Worm (Caenorhabditis elegans) whole organism, L1 larva: ENCODE measurements around the gene F23A7.3.
A peak's percentile ranks its signal among the peaks of the same experiment; 100 is the strongest.

Source experiments
- C16A3.4 ChIP-seq: fragments of 150-350 bp; optimal IDR thresholded peaks from 2 replicates; lab custom pipeline; 2014; ENCODE audit warnings: missing biosample characterization, missing genetic modification characterization
- C34B4.2 ChIP-seq: sonication (generic microtip); optimal IDR thresholded peaks from 2 replicates; lab custom pipeline; 2017; ENCODE audit warnings: mild to moderate bottlenecking, missing genetic modification characterization, missing compliant biosample characterization
- aha-1 ChIP-seq: fragments of 150-350 bp; optimal IDR thresholded peaks from 2 replicates; lab custom pipeline; 2014; ENCODE audit warnings: missing biosample characterization, missing genetic modification characterization
- ama-1 ChIP-seq: fragments of 150-350 bp; optimal IDR thresholded peaks from 2 replicates; lab custom pipeline; 2014
- blmp-1 ChIP-seq: fragments of 150-350 bp; optimal IDR thresholded peaks from 2 replicates; lab custom pipeline; 2014; ENCODE audit warnings: missing biosample characterization, missing genetic modification characterization
- ceh-88 ChIP-seq: fragments of 200-800 bp; sonication (Bioruptor generic); IDR thresholded peaks from 2 replicates; pipeline ENCODE4 v1.3.6; 2022; ENCODE audit warnings: missing genetic modification characterization, missing compliant biosample characterization
- ceh-90 ChIP-seq: sonication (generic microtip); optimal IDR thresholded peaks from 2 replicates; lab custom pipeline; 2016; ENCODE audit warnings: missing genetic modification characterization, missing compliant biosample characterization
- efl-1 ChIP-seq, 4 experiments: fragments of 150-350 bp; optimal IDR thresholded peaks in 3 of 4; peaks in 1 of 4; 1 replicate in 1 of 4; 2 replicates in 3 of 4; lab custom pipeline; 2014; ENCODE audit warnings: missing biosample characterization in 2 of 4, missing genetic modification characterization in 2 of 4, missing genetic modification reagents in 2 of 4
- egl-13 ChIP-seq: sonication (generic microtip); optimal IDR thresholded peaks from 2 replicates; lab custom pipeline; 2016; ENCODE audit warnings: missing genotype, missing genetic modification reagents, missing genetic modification characterization, missing compliant biosample characterization
- elt-3 ChIP-seq, 6 experiments: fragments of 150-350 bp in 1 of 6; sonication (generic microtip); optimal IDR thresholded peaks; 2 replicates each; lab custom pipeline; 2017 to 2018; ENCODE audit warnings: missing biosample characterization in 6 of 6, missing genetic modification characterization in 6 of 6, inconsistent platforms in 1 of 6
- ets-5 ChIP-seq: fragments of 200-800 bp; sonication (Bioruptor generic); IDR thresholded peaks from 2 replicates; pipeline ENCODE4 v1.3.6; 2022; ENCODE audit warnings: missing genetic modification characterization, missing compliant biosample characterization
- hlh-17 ChIP-seq: fragments of 200-800 bp; sonication (Bioruptor generic); optimal IDR thresholded peaks from 2 replicates; lab custom pipeline; 2018; ENCODE audit warnings: missing genetic modification characterization, mild to moderate bottlenecking, missing compliant biosample characterization, moderate library complexity, borderline replicate concordance
- hpl-2 ChIP-seq: fragments of 150-350 bp; optimal IDR thresholded peaks from 2 replicates; lab custom pipeline; 2014; ENCODE audit warnings: missing biosample characterization, missing genetic modification reagents, missing genetic modification characterization
- irx-1 ChIP-seq: sonication (generic microtip); optimal IDR thresholded peaks from 2 replicates; lab custom pipeline; 2016; ENCODE audit warnings: missing genetic modification characterization, missing compliant biosample characterization
- lin-14 ChIP-seq: fragments of 200-800 bp; sonication (Bioruptor generic); optimal IDR thresholded peaks from 2 replicates; lab custom pipeline; 2018; ENCODE audit warnings: mild to moderate bottlenecking, missing genetic modification characterization, moderate library complexity, missing compliant biosample characterization
- lin-35 ChIP-seq, 2 experiments: fragments of 150-350 bp; optimal IDR thresholded peaks; 2 replicates each; lab custom pipeline; 2014; ENCODE audit warnings: missing biosample characterization in 2 of 2, missing genetic modification characterization in 2 of 2, missing genetic modification reagents in 2 of 2
- lin-39 ChIP-seq: fragments of 150-350 bp; optimal IDR thresholded peaks from 2 replicates; lab custom pipeline; 2014; ENCODE audit warnings: missing biosample characterization, missing genetic modification reagents, missing genetic modification characterization
- lir-3 ChIP-seq: sonication (generic microtip); optimal IDR thresholded peaks from 2 replicates; lab custom pipeline; 2016; ENCODE audit warnings: mild to moderate bottlenecking, missing genetic modification characterization, moderate library complexity, missing compliant biosample characterization; ENCODE audit not compliant: poor library complexity
- lsy-2 ChIP-seq, 2 experiments: fragments of 150-350 bp; optimal IDR thresholded peaks; 2 replicates each; lab custom pipeline; 2014; ENCODE audit warnings: missing biosample characterization in 2 of 2, missing genetic modification characterization in 2 of 2
- mab-9 ChIP-seq: fragments of 200-800 bp; sonication (Bioruptor generic); IDR thresholded peaks from 2 replicates; pipeline ENCODE4 v1.3.6; 2022; ENCODE audit warnings: missing genetic modification reagents, missing genetic modification characterization, missing compliant biosample characterization
- mdl-1 ChIP-seq, 2 experiments: fragments of 150-350 bp; optimal IDR thresholded peaks; 2 replicates each; lab custom pipeline; 2014 to 2017; ENCODE audit warnings: missing biosample characterization in 2 of 2, missing genetic modification characterization in 2 of 2, inconsistent platforms in 1 of 2
- mef-2 ChIP-seq: fragments of 150-350 bp; optimal IDR thresholded peaks from 2 replicates; lab custom pipeline; 2014; ENCODE audit warnings: missing biosample characterization, missing genetic modification characterization
- mep-1 ChIP-seq: fragments of 150-350 bp; optimal IDR thresholded peaks from 2 replicates; lab custom pipeline; 2014; ENCODE audit warnings: missing biosample characterization, missing genetic modification characterization
- nhr-11 ChIP-seq: fragments of 150-350 bp; optimal IDR thresholded peaks from 2 replicates; lab custom pipeline; 2014; ENCODE audit warnings: missing biosample characterization, missing genetic modification characterization
- nhr-12 ChIP-seq: sonication (generic microtip); optimal IDR thresholded peaks from 2 replicates; lab custom pipeline; 2017; ENCODE audit warnings: missing biosample characterization, missing genetic modification characterization
- nhr-20 ChIP-seq: sonication (generic microtip); optimal IDR thresholded peaks from 2 replicates; lab custom pipeline; 2016; ENCODE audit warnings: mild to moderate bottlenecking, missing genetic modification characterization, missing compliant biosample characterization
- nhr-237 ChIP-seq: fragments of 150-350 bp; optimal IDR thresholded peaks from 2 replicates; lab custom pipeline; 2014; ENCODE audit warnings: missing biosample characterization, missing genetic modification characterization
- nhr-76 ChIP-seq: sonication (generic microtip); optimal IDR thresholded peaks from 2 replicates; lab custom pipeline; 2017; ENCODE audit warnings: missing biosample characterization, missing genetic modification characterization
- nhr-77 ChIP-seq: fragments of 150-350 bp; optimal IDR thresholded peaks from 2 replicates; lab custom pipeline; 2014; ENCODE audit warnings: missing biosample characterization, missing genetic modification characterization
- nhr-85 ChIP-seq: sonication (generic microtip); peaks from one replicate; lab custom pipeline; 2016; ENCODE audit warnings: missing genetic modification characterization, inconsistent platforms, missing compliant biosample characterization
- nhr-90 ChIP-seq: sonication (generic microtip); optimal IDR thresholded peaks from 2 replicates; lab custom pipeline; 2016; ENCODE audit warnings: mild to moderate bottlenecking, missing genetic modification characterization, missing compliant biosample characterization; ENCODE audit not compliant: poor library complexity
- pag-3 ChIP-seq: sonication (generic microtip); optimal IDR thresholded peaks from 2 replicates; lab custom pipeline; 2017; ENCODE audit warnings: missing genetic modification characterization, mild to moderate bottlenecking, missing compliant biosample characterization, antibody characterized with exemption, borderline replicate concordance; ENCODE audit not compliant: insufficient read depth
- rnt-1 ChIP-seq: sonication (generic microtip); optimal IDR thresholded peaks from 2 replicates; lab custom pipeline; 2016; ENCODE audit warnings: mild to moderate bottlenecking, missing genetic modification characterization, moderate library complexity, missing compliant biosample characterization
- skn-1 ChIP-seq: fragments of 150-350 bp; optimal IDR thresholded peaks from 2 replicates; lab custom pipeline; 2014; ENCODE audit warnings: missing biosample characterization, missing genetic modification characterization
- sox-4 ChIP-seq: sonication (generic microtip); optimal IDR thresholded peaks from 2 replicates; lab custom pipeline; 2016; ENCODE audit warnings: missing genetic modification characterization, missing compliant biosample characterization
- sptf-1 ChIP-seq: fragments of 150-350 bp; optimal IDR thresholded peaks from 2 replicates; lab custom pipeline; 2014; ENCODE audit warnings: missing biosample characterization, missing genetic modification characterization
- sup-37 ChIP-seq: fragments of 200-800 bp; sonication (Bioruptor generic); optimal IDR thresholded peaks from 2 replicates; lab custom pipeline; 2018; ENCODE audit warnings: mild to moderate bottlenecking, missing genetic modification characterization, missing compliant biosample characterization
- unc-86 ChIP-seq: sonication (generic microtip); optimal IDR thresholded peaks from 2 replicates; lab custom pipeline; 2016; ENCODE audit warnings: missing genetic modification characterization, missing compliant biosample characterization
- vab-15 ChIP-seq: sonication (generic microtip); optimal IDR thresholded peaks from 2 replicates; lab custom pipeline; 2017; ENCODE audit warnings: missing genotype, mild to moderate bottlenecking, missing genetic modification characterization, missing compliant biosample characterization
- zag-1 ChIP-seq: fragments of 150-350 bp; optimal IDR thresholded peaks from 2 replicates; lab custom pipeline; 2014; ENCODE audit warnings: missing biosample characterization, missing genetic modification characterization
- ztf-11 ChIP-seq, 2 experiments: sonication (generic microtip); optimal IDR thresholded peaks; 2 replicates each; lab custom pipeline; 2016 to 2017; ENCODE audit warnings: missing genetic modification characterization in 2 of 2, missing biosample characterization in 1 of 2, missing compliant biosample characterization in 1 of 2

The F23A7.3 gene

ce11 chrX:16205880-16206279 is 13.9 kb upstream of the F23A7.3 start (continued):
- TF ChIP-seq sptf-1 (no peak), ceh-90 (peak; percentile 14), mep-1 (tag; lab: Kevin White, UChicago) (peak; percentile 58), ztf-11 (tag; optimal IDR thresholded peaks at IDR 0.05; lab: Kevin White, UChicago) (peak in 1 of 2 experiments; percentile 25), nhr-237 (peak; percentile 68), nhr-20 (peak; percentile 73), hpl-2 (GFP tag; lab: Kevin White, UChicago) (peak; percentile 80), C34B4.2 (tag; lab: Kevin White, UChicago) (no peak), nhr-85 (tag; lab: Kevin White, UChicago) (peak; percentile 77), egl-13 (peak; percentile 64), nhr-12 (no peak), mef-2 (tag; lab: Kevin White, UChicago) (no peak), nhr-76 (tag; lab: Kevin White, UChicago) (no peak), rnt-1 (tag; lab: Kevin White, UChicago) (peak; percentile 37), mdl-1 (tag; optimal IDR thresholded peaks at IDR 0.05; lab: Kevin White, UChicago) (peak in 1 of 2 experiments; percentile 36), skn-1 (tag; lab: Kevin White, UChicago) (peak; percentile 71), ceh-88 (peak; percentile 55)

ce11 chrX:16208123-16208522 is 11.7 kb upstream of the F23A7.3 start:
- no peak for TF ChIP-seq sptf-1
- no peak for TF ChIP-seq rnt-1 (tag; lab: Kevin White, UChicago)
- no peak for TF ChIP-seq pag-3
- TF ChIP-seq lin-35 (GFP tag; optimal IDR thresholded peaks at IDR 0.05; lab: Kevin White, UChicago), result no peak
- TF ChIP-seq ceh-88, result no peak
- TF ChIP-seq vab-15, result no peak
- TF ChIP-seq blmp-1 (tag; lab: Kevin White, UChicago), result no peak
- TF ChIP-seq lsy-2 (tag; optimal IDR thresholded peaks at IDR 0.05; lab: Kevin White, UChicago), result no peak
- TF ChIP-seq egl-13, result no peak
- no peak for TF ChIP-seq ets-5 (GFP tag; lab: Robert Waterston, UW)
- TF ChIP-seq unc-86, result no peak
- no peak for TF ChIP-seq nhr-11
- TF ChIP-seq aha-1, result no peak
- TF ChIP-seq irx-1 (tag; lab: Kevin White, UChicago), result no peak
- no peak for TF ChIP-seq lin-14
- TF ChIP-seq C16A3.4, result no peak
- TF ChIP-seq nhr-12, result no peak
- TF ChIP-seq nhr-237, result no peak
- TF ChIP-seq efl-1 (optimal IDR thresholded peaks at IDR 0.05; lab: Kevin White, UChicago), result no peak
- no peak for TF ChIP-seq efl-1 (GFP tag; optimal IDR thresholded peaks at IDR 0.05 in 1 of 2; lab: Kevin White, UChicago)
- TF ChIP-seq, all 84 proteins: peak for 0

- TF ChIP-seq sup-37 (GFP tag; lab: Kevin White, UChicago), result no peak
- TF ChIP-seq nhr-77 (tag; lab: Kevin White, UChicago), result no peak
- no peak for TF ChIP-seq lsy-2 (tag; optimal IDR thresholded peaks at IDR 0.05; lab: Kevin White, UChicago)
- no peak for TF ChIP-seq hpl-2 (GFP tag; lab: Kevin White, UChicago)
- no peak for TF ChIP-seq nhr-90 (tag; lab: Kevin White, UChicago)
- no peak for TF ChIP-seq lir-3 (tag; lab: Kevin White, UChicago)
- no peak for TF ChIP-seq hlh-17 (GFP tag; lab: Kevin White, UChicago)
- no peak for TF ChIP-seq lin-39
- TF ChIP-seq elt-3 (tag; optimal IDR thresholded peaks at IDR 0.05; lab: Kevin White, UChicago), result no peak
- TF ChIP-seq ama-1 (lab: Kevin White, UChicago), result no peak
Measured at ce11 chrX:16208667-16209066, 11.1 kb upstream of the F23A7.3 start.

DNA sequence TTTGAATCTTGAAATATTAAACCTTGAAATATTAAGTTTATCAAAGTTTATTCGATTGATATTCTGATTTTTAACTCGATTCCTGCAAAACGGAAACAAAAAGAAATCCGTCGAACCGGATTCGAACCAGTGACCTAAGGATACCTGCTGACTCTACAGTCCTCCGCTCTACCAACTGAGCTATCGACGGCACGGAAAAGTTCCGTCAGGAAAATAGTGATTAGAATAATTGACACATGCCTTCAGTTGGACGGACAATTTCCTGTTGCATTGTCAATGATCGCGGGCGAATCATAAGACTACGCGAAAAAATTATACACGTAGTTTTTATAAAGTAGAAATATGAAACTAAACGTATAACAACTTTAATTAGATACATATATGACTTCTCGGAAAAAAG is 10.7 kb upstream of the F23A7.3 start:
- TF ChIP-seq sox-4 (tag; lab: Kevin White, UChicago) (no peak), nhr-90 (tag; lab: Kevin White, UChicago) (no peak), zag-1 (no peak), lsy-2 (tag; optimal IDR thresholded peaks at IDR 0.05; lab: Kevin White, UChicago) (no peak), mab-9 (GFP tag; lab: Robert Waterston, UW) (no peak), ceh-88 (no peak)
